Worm (Caenorhabditis elegans) whole organism, midembryonic: Measurements from ENCODE around the gene F58E6.11.

Source experiments
- T22C8.4 ChIP-seq: fragments of 200-800 bp; sonication (Bioruptor generic); IDR thresholded peaks from 2 replicates; pipeline ENCODE4 v1.3.6; 2022; ENCODE audit warnings: missing genetic modification characterization, missing compliant biosample characterization
- flt-1 ChIP-seq: fragments of 200-800 bp; sonication (Bioruptor generic); IDR thresholded peaks from 2 replicates; pipeline ENCODE4 v1.3.6; 2022; ENCODE audit warnings: missing genetic modification characterization, missing compliant biosample characterization
- klf-2 ChIP-seq: fragments of 200-800 bp; sonication (Bioruptor generic); conservative IDR thresholded peaks from 2 replicates; pipeline ENCODE4 v1.3.6; 2022; ENCODE audit warnings: missing genetic modification reagents, missing genetic modification characterization, missing compliant biosample characterization
- med-1 ChIP-seq: sonication (generic microtip); optimal IDR thresholded peaks from 2 replicates; lab custom pipeline; 2017; ENCODE audit warnings: missing genetic modification characterization, mild to moderate bottlenecking, missing compliant biosample characterization, antibody characterized with exemption, missing genetic modification reagents; ENCODE audit not compliant: insufficient read depth
- tab-1 ChIP-seq: fragments of 200-800 bp; sonication (Bioruptor generic); IDR thresholded peaks from 2 replicates; pipeline ENCODE4 v1.3.6; 2022; ENCODE audit warnings: missing genetic modification characterization, missing compliant biosample characterization
- ztf-23 ChIP-seq: fragments of 200-800 bp; sonication (Bioruptor generic); IDR thresholded peaks from 2 replicates; pipeline ENCODE4 v1.3.6; 2022; ENCODE audit warnings: missing genetic modification reagents, missing genetic modification characterization, missing compliant biosample characterization
- ztf-29 ChIP-seq: fragments of 200-800 bp; sonication (Bioruptor generic); IDR thresholded peaks from 2 replicates; pipeline ENCODE4 v1.3.6; 2022; ENCODE audit warnings: missing genetic modification reagents, missing genetic modification characterization, missing compliant biosample characterization

ce11 chrV:9731852-9732251, 25.9 kb downstream of the F58E6.11 start:
- TF ChIP-seq med-1 (no peak), tab-1 (GFP tag; lab: Robert Waterston, UW) (no peak), T22C8.4 (GFP tag; lab: Robert Waterston, UW) (no peak), klf-2 (GFP tag; lab: Robert Waterston, UW) (no peak), flt-1 (GFP tag; lab: Robert Waterston, UW) (no peak), ztf-29 (GFP tag; lab: Robert Waterston, UW) (no peak), ztf-23 (GFP tag; lab: Robert Waterston, UW) (no peak)
